Fruit fly (Drosophila melanogaster) whole organism, embryonic: Measurements from ENCODE around the gene CG5500.

Experiments
- Adf1 ChIP-seq: fragments of 200-800 bp; sonication (Bioruptor generic); IDR thresholded peaks from 2 replicates; pipeline ENCODE4 v1.3.6; 2022; ENCODE audit warnings: missing biosample characterization, missing genetic modification characterization
- Blimp-1 ChIP-seq: fragments of 200-800 bp; sonication (Bioruptor generic); optimal IDR thresholded peaks from 3 replicates; lab custom pipeline; 2018; ENCODE audit warnings: missing biosample characterization, missing genetic modification characterization, mild to moderate bottlenecking, moderate library complexity, missing genetic modification reagents
- CG12299 ChIP-seq: fragments of 200-800 bp; sonication (Bioruptor generic); optimal IDR thresholded peaks from 2 replicates; lab custom pipeline; 2018; ENCODE audit warnings: missing biosample characterization, mild to moderate bottlenecking, missing genetic modification characterization
- CG14441 ChIP-seq: fragments of 200-800 bp; sonication (Bioruptor generic); IDR thresholded peaks from 2 replicates; pipeline ENCODE4 v1.3.6; 2022; ENCODE audit warnings: missing biosample characterization, missing genetic modification characterization
- CG1603 ChIP-seq: fragments of 200-800 bp; sonication (Bioruptor generic); optimal IDR thresholded peaks from 2 replicates; lab custom pipeline; 2019; ENCODE audit warnings: missing biosample characterization, mild to moderate bottlenecking, missing genetic modification characterization, moderate library complexity
- CG16815 ChIP-seq: fragments of 200-800 bp; sonication (Bioruptor generic); optimal IDR thresholded peaks from 3 replicates; lab custom pipeline; 2017; ENCODE audit warnings: missing biosample characterization, mild to moderate bottlenecking, missing genetic modification characterization
- CG31388 ChIP-seq: fragments of 200-800 bp; sonication (Bioruptor generic); optimal IDR thresholded peaks from 2 replicates; lab custom pipeline; 2016; ENCODE audit warnings: missing biosample characterization, missing genetic modification characterization
- CG33557 ChIP-seq: fragments of 200-800 bp; sonication (Bioruptor generic); optimal IDR thresholded peaks from 2 replicates; lab custom pipeline; 2019; ENCODE audit warnings: missing biosample characterization, mild to moderate bottlenecking, missing genetic modification characterization, moderate library complexity
- CG34376 ChIP-seq: fragments of 200-800 bp; sonication (Bioruptor generic); optimal IDR thresholded peaks from 2 replicates; lab custom pipeline; 2018; ENCODE audit warnings: missing biosample characterization, mild to moderate bottlenecking, missing genetic modification characterization
- CG3847 ChIP-seq: fragments of 200-800 bp; sonication (Bioruptor generic); IDR thresholded peaks from 2 replicates; pipeline ENCODE4 v1.3.6; 2022; ENCODE audit warnings: missing biosample characterization, missing genetic modification characterization
- CG4360 ChIP-seq: fragments of 200-800 bp; sonication (Bioruptor generic); IDR thresholded peaks from 2 replicates; pipeline ENCODE4 v1.3.6; 2022; ENCODE audit warnings: missing biosample characterization, missing genetic modification characterization
- CG4617 ChIP-seq: fragments of 200-800 bp; sonication (Bioruptor generic); optimal IDR thresholded peaks from 3 replicates; lab custom pipeline; 2016; ENCODE audit warnings: missing biosample characterization, missing genetic modification characterization, borderline replicate concordance
- CG7271 ChIP-seq: fragments of 200-800 bp; sonication (Bioruptor generic); optimal IDR thresholded peaks from 2 replicates; lab custom pipeline; 2018; ENCODE audit warnings: missing biosample characterization, mild to moderate bottlenecking, missing genetic modification characterization, moderate library complexity
- CG7963 ChIP-seq: fragments of 200-800 bp; sonication (Bioruptor generic); IDR thresholded peaks from 3 replicates; pipeline ENCODE4 v1.3.6; 2022; ENCODE audit warnings: missing biosample characterization, missing genetic modification characterization; ENCODE audit not compliant: partially characterized antibody
- CG9932 ChIP-seq: fragments of 200-800 bp; sonication (Bioruptor generic); IDR thresholded peaks from 2 replicates; pipeline ENCODE4 v1.3.6; 2022; ENCODE audit warnings: missing biosample characterization, missing genetic modification characterization
- Chrac-16 ChIP-seq: fragments of 200-800 bp; sonication (Bioruptor generic); optimal IDR thresholded peaks from 3 replicates; lab custom pipeline; 2016; ENCODE audit warnings: missing biosample characterization, missing genetic modification characterization
- Dll ChIP-seq: fragments of 200-800 bp; sonication (Bioruptor generic); IDR thresholded peaks from 4 replicates; pipeline ENCODE4 v1.3.6; 2022; ENCODE audit warnings: missing biosample characterization, missing genetic modification characterization; ENCODE audit not compliant: partially characterized antibody
- Eip74EF ChIP-seq, 2 experiments: fragments of 200-800 bp in 1 of 2; fragments of >200 bp in 1 of 2; sonication (Bioruptor generic) in 1 of 2; optimal IDR thresholded peaks; 2 replicates each; lab custom pipeline; 2017 to 2019; ENCODE audit warnings: missing biosample characterization in 2 of 2, missing genetic modification characterization in 2 of 2, mild to moderate bottlenecking in 1 of 2, moderate library complexity in 1 of 2
- Ets65A ChIP-seq: fragments of 200-800 bp; sonication (Bioruptor generic); peaks from one replicate; lab custom pipeline; 2016; ENCODE audit warnings: missing biosample characterization, missing genetic modification characterization
- Fer1 ChIP-seq: fragments of 200-800 bp; sonication (Bioruptor generic); optimal IDR thresholded peaks from 2 replicates; lab custom pipeline; 2017; ENCODE audit warnings: missing biosample characterization, mild to moderate bottlenecking, missing genetic modification characterization
- H2.0 ChIP-seq: fragments of 200-800 bp; sonication (Bioruptor generic); IDR thresholded peaks from 2 replicates; pipeline ENCODE4 v1.3.6; 2022; ENCODE audit warnings: missing biosample characterization, missing genetic modification characterization
- HHEX ChIP-seq: fragments of 200-800 bp; sonication (Bioruptor generic); optimal IDR thresholded peaks from 3 replicates; lab custom pipeline; 2017; ENCODE audit warnings: missing biosample characterization, mild to moderate bottlenecking, missing genetic modification characterization, missing genetic modification reagents
- Hey ChIP-seq: fragments of 200-800 bp; sonication (Bioruptor generic); optimal IDR thresholded peaks from 3 replicates; lab custom pipeline; 2018; ENCODE audit warnings: missing biosample characterization, mild to moderate bottlenecking, missing genetic modification characterization
- Hr51 ChIP-seq, 2 experiments: fragments of 200-800 bp; sonication (Bioruptor generic); optimal IDR thresholded peaks; 2 replicates in 1 of 2; 3 replicates in 1 of 2; lab custom pipeline; 2016 to 2018; ENCODE audit warnings: missing biosample characterization in 2 of 2, missing genetic modification characterization in 2 of 2, mild to moderate bottlenecking in 1 of 2, moderate library complexity in 1 of 2
- Lpt ChIP-seq: fragments of >200 bp; optimal IDR thresholded peaks from 2 replicates; lab custom pipeline; 2018; ENCODE audit warnings: missing biosample characterization, missing genetic modification characterization
- NK7.1 ChIP-seq: fragments of 200-800 bp; sonication (Bioruptor generic); optimal IDR thresholded peaks from 3 replicates; lab custom pipeline; 2016; ENCODE audit warnings: missing biosample characterization, missing genetic modification characterization
- Neu2 ChIP-seq: fragments of 200-800 bp; sonication (Bioruptor generic); optimal IDR thresholded peaks from 3 replicates; lab custom pipeline; 2016; ENCODE audit warnings: missing biosample characterization, missing genetic modification characterization, borderline replicate concordance
- PHDP ChIP-seq: fragments of 200-800 bp; sonication (Bioruptor generic); optimal IDR thresholded peaks from 3 replicates; lab custom pipeline; 2018; ENCODE audit warnings: missing biosample characterization, mild to moderate bottlenecking, missing genetic modification characterization, moderate library complexity
- Ptx1 ChIP-seq: fragments of 200-800 bp; sonication (Bioruptor generic); IDR thresholded peaks from 2 replicates; pipeline ENCODE4 v1.3.6; 2022; ENCODE audit warnings: missing biosample characterization, missing genetic modification characterization
- Side ChIP-seq: fragments of 200-800 bp; sonication (Bioruptor generic); optimal IDR thresholded peaks from 2 replicates; lab custom pipeline; 2016; ENCODE audit warnings: missing biosample characterization, missing genetic modification characterization
- Sin3A ChIP-seq: fragments of >200 bp; optimal IDR thresholded peaks from 2 replicates; lab custom pipeline; 2018
- Sox100B ChIP-seq: fragments of 200-800 bp; sonication (Bioruptor generic); optimal IDR thresholded peaks from 3 replicates; lab custom pipeline; 2018; ENCODE audit warnings: missing biosample characterization, mild to moderate bottlenecking, missing genetic modification characterization
- Tbp ChIP-seq: fragments of >200 bp; optimal IDR thresholded peaks from 2 replicates; lab custom pipeline; 2018; ENCODE audit warnings: missing biosample characterization, missing genetic modification characterization
- chm ChIP-seq: fragments of 200-800 bp; sonication (Bioruptor generic); IDR thresholded peaks from 2 replicates; pipeline ENCODE4 v1.3.6; 2022; ENCODE audit warnings: missing biosample characterization, missing genetic modification characterization
- chn ChIP-seq: fragments of 200-800 bp; sonication (Bioruptor generic); optimal IDR thresholded peaks from 2 replicates; lab custom pipeline; 2016; ENCODE audit warnings: missing biosample characterization, missing genetic modification characterization
- crp ChIP-seq, 2 experiments: fragments of 200-800 bp; sonication (Bioruptor generic); optimal IDR thresholded peaks; 2 replicates in 1 of 2; 3 replicates in 1 of 2; lab custom pipeline; 2017; ENCODE audit warnings: missing biosample characterization in 2 of 2, missing genetic modification characterization in 2 of 2, mild to moderate bottlenecking in 1 of 2, moderate library complexity in 1 of 2
- dan ChIP-seq: fragments of 200-800 bp; sonication (Bioruptor generic); IDR thresholded peaks from 2 replicates; pipeline ENCODE4 v1.3.6; 2022; ENCODE audit warnings: missing biosample characterization, missing genetic modification characterization
- danr ChIP-seq: fragments of 200-800 bp; sonication (Bioruptor generic); IDR thresholded peaks from 2 replicates; pipeline ENCODE4 v1.3.6; 2022; ENCODE audit warnings: missing biosample characterization, missing genetic modification characterization
- disco-r ChIP-seq: fragments of 200-800 bp; sonication (Bioruptor generic); optimal IDR thresholded peaks from 2 replicates; lab custom pipeline; 2016; ENCODE audit warnings: missing biosample characterization, missing genetic modification characterization
- dm ChIP-seq: fragments of 200-800 bp; sonication (Bioruptor generic); optimal IDR thresholded peaks from 3 replicates; lab custom pipeline; 2016; ENCODE audit warnings: missing biosample characterization, missing genetic modification characterization
- ems ChIP-seq: fragments of 200-800 bp; sonication (Bioruptor generic); optimal IDR thresholded peaks from 3 replicates; lab custom pipeline; 2016; ENCODE audit warnings: missing biosample characterization, missing genetic modification characterization
- en ChIP-seq: fragments of 200-800 bp; sonication (Bioruptor generic); optimal IDR thresholded peaks from 2 replicates; lab custom pipeline; 2016; ENCODE audit warnings: missing biosample characterization, missing genetic modification characterization
- exex ChIP-seq: fragments of 200-800 bp; sonication (Bioruptor generic); optimal IDR thresholded peaks from 4 replicates; lab custom pipeline; 2018; ENCODE audit warnings: missing biosample characterization, mild to moderate bottlenecking, missing genetic modification characterization, moderate library complexity
- gcm2 ChIP-seq: fragments of 200-800 bp; sonication (Bioruptor generic); optimal IDR thresholded peaks from 2 replicates; lab custom pipeline; 2016; ENCODE audit warnings: missing biosample characterization, missing genetic modification characterization
- hbn ChIP-seq: fragments of 200-800 bp; sonication (Bioruptor generic); IDR thresholded peaks from 2 replicates; pipeline ENCODE4 v1.3.6; 2022; ENCODE audit warnings: missing biosample characterization, missing genetic modification characterization; ENCODE audit not compliant: partially characterized antibody
- insv ChIP-seq, 2 experiments: fragments of 200-800 bp; sonication (Bioruptor generic); optimal IDR thresholded peaks; 3 replicates each; lab custom pipeline; 2016 to 2018; ENCODE audit warnings: missing biosample characterization in 2 of 2, missing genetic modification characterization in 2 of 2
- kay ChIP-seq: fragments of 200-800 bp; sonication (Bioruptor generic); optimal IDR thresholded peaks from 2 replicates; lab custom pipeline; 2016; ENCODE audit warnings: missing biosample characterization, missing genetic modification characterization
- nerfin-2 ChIP-seq: fragments of 200-800 bp; sonication (Bioruptor generic); IDR thresholded peaks from 2 replicates; pipeline ENCODE4 v1.3.6; 2022; ENCODE audit warnings: missing biosample characterization, missing genetic modification characterization; ENCODE audit not compliant: partially characterized antibody
- pan ChIP-seq, 4 experiments: fragments of >200 bp in 3 of 4; fragments of 200-800 bp in 1 of 4; sonication (Bioruptor generic) in 1 of 4; optimal IDR thresholded peaks in 3 of 4; IDR thresholded peaks in 1 of 4; 2 replicates each; pipeline versions ENCODE4 v1.3.6 to Lab custom; 2017 to 2022; ENCODE audit warnings: missing biosample characterization in 2 of 4, missing genetic modification characterization in 2 of 4, mixed read lengths in 1 of 4
- sr ChIP-seq: fragments of 200-800 bp; sonication (Bioruptor generic); IDR thresholded peaks from 3 replicates; pipeline ENCODE4 v1.3.6; 2022; ENCODE audit warnings: missing biosample characterization, missing genetic modification characterization
- ttk ChIP-seq: fragments of 200-800 bp; sonication (Bioruptor generic); IDR thresholded peaks from 2 replicates; pipeline ENCODE4 v2.1.2; 2022; ENCODE audit warnings: missing biosample characterization, missing genetic modification characterization

CG5500 gene

dm6 chr3R:26899982-26900381 is 23.6 kb downstream of the CG5500 start (continued):
- TF ChIP-seq CG3847 (GFP tag; lab: Robert Waterston, UW) (no peak), Hr51 (GFP tag; optimal IDR thresholded peaks at IDR 0.05; lab: Kevin White, UChicago) (peak in 1 of 2 experiments; percentile 42), Ets65A (GFP tag; lab: Kevin White, UChicago) (peak; percentile 47), nerfin-2 (no peak), CG7271 (no peak), kay (GFP tag; lab: Kevin White, UChicago) (no peak), PHDP (peak; percentile 11), chm (GFP tag; lab: Robert Waterston, UW) (no peak), hbn (no peak), CG34376 (GFP tag; lab: Kevin White, UChicago) (no peak), CG9932 (GFP tag; lab: Robert Waterston, UW) (no peak), Hey (no peak), Adf1 (no peak), CG7963 (no peak), Eip74EF (GFP tag; optimal IDR thresholded peaks at IDR 0.05; lab: Kevin White, UChicago) (peak in 1 of 2 experiments; percentile 10), dm (no peak), CG14441 (GFP tag; lab: Robert Waterston, UW) (peak; percentile 49; the same call in 1 of the 2 replicates), Side (GFP tag; lab: Kevin White, UChicago) (no peak), Dll (GFP tag; lab: Robert Waterston, UW) (no peak), en (GFP tag; lab: Kevin White, UChicago) (no peak), Tbp (no peak), CG1603 (tag; lab: Kevin White, UChicago) (peak; percentile 9), Blimp-1 (GFP tag; lab: Kevin White, UChicago) (peak; percentile 61), Chrac-16 (GFP tag; lab: Kevin White, UChicago) (peak; percentile 35), Sin3A (lab: Kevin White, UChicago) (no peak), disco-r (GFP tag; lab: Kevin White, UChicago) (no peak), Neu2 (GFP tag; lab: Kevin White, UChicago) (no peak), CG12299 (no peak), sr (GFP tag; lab: Robert Waterston, UW) (no peak), CG4617 (no peak), Sox100B (peak; percentile 23), Fer1 (GFP tag; lab: Kevin White, UChicago) (no peak), HHEX (no peak), Ptx1 (peak; percentile 66), Lpt (GFP tag; lab: Kevin White, UChicago) (no peak), pan (optimal IDR thresholded peaks at IDR 0.05; lab: Kevin White, UChicago) (no peak), pan (GFP tag; optimal IDR thresholded peaks at IDR 0.05 in 1 of 2, IDR thresholded peaks at IDR 0.05 in 1 of 2) (peak in 1 of 2 experiments; percentile 65), ems (no peak), crp (GFP tag; optimal IDR thresholded peaks at IDR 0.05; lab: Kevin White, UChicago) (no peak), CG16815 (GFP tag; lab: Kevin White, UChicago) (no peak), exex (no peak), gcm2 (no peak), CG31388 (GFP tag; lab: Kevin White, UChicago) (no peak), danr (no peak), H2.0 (GFP tag; lab: Robert Waterston, UW) (peak; percentile 40; the same call in 1 of the 2 replicates), CG4360 (GFP tag; lab: Robert Waterston, UW) (peak; percentile 47), insv (GFP tag; optimal IDR thresholded peaks at IDR 0.05; lab: Kevin White, UChicago) (no peak), NK7.1 (GFP tag; lab: Kevin White, UChicago) (no peak), dan (GFP tag; lab: Robert Waterston, UW) (no peak), chn (peak; percentile 1), ttk (GFP tag; lab: Robert Waterston, UW) (peak; percentile 54), CG33557 (GFP tag; lab: Kevin White, UChicago) (no peak)
